Worm (Caenorhabditis elegans): Measurements from ENCODE around the gene T05E12.9.

The T05E12.9 gene

ce11 chrV:17082718-17083117 lies at the start of gene T05E12.9:
TSS of gene T05E12.9 (minus strand) at chrV:17082818.
- TF ChIP-seq W03F9.2 (tag; optimal IDR thresholded peaks at IDR 0.05) (no peak), dao-5 (tag; optimal IDR thresholded peaks at IDR 0.05) (no peak), him-1 (tag; optimal IDR thresholded peaks at IDR 0.05) (no peak)

ce11 chrV:17108310-17108709 lies 25.7 kb upstream of the T05E12.9 start, which contains the start of gene ZK218.11:
TSS of gene ZK218.11 (minus strand) at chrV:17108410.
- TF ChIP-seq W03F9.2 (tag; optimal IDR thresholded peaks at IDR 0.05) (no peak), him-1 (tag; optimal IDR thresholded peaks at IDR 0.05) (no peak), dao-5 (tag; optimal IDR thresholded peaks at IDR 0.05) (no peak)

ce11 chrV:17105483-17105882 lies 22.9 kb upstream of the T05E12.9 start, which contains the start of gene ZK218.7:
TSS of gene ZK218.7 (plus strand) at chrV:17105783.
- TF ChIP-seq dao-5 (tag; optimal IDR thresholded peaks at IDR 0.05): no peak
- TF ChIP-seq W03F9.2 (tag; optimal IDR thresholded peaks at IDR 0.05): no peak
- TF ChIP-seq him-1 (tag; optimal IDR thresholded peaks at IDR 0.05): no peak

DNA sequence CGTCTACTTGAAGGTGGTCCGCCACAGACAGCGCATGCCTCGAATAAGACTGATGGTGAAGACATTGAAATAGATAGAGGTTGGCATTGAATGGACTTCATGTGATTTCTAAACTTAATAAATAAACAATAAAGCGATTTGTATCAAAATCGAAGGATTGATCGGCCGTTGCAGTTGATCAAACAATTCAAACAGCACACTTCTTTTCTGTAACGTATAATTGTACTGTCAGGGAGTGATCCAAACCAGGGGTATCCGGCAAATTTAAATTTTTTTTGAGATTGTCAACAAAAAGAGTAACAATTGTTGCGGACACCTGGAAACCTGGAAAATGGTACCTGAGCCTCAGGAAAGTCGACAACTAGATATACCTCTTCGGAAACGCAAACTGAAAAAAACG lies 21.9 kb upstream of the T05E12.9 start, which contains the start of gene nhr-248:
Gene nhr-248 (minus strand): TSS at position 101 of the 400 bp plus-strand sequence.
- TF ChIP-seq W03F9.2 (tag; optimal IDR thresholded peaks at IDR 0.05) (no peak), him-1 (tag; optimal IDR thresholded peaks at IDR 0.05) (no peak), dao-5 (tag; optimal IDR thresholded peaks at IDR 0.05) (no peak)

ce11 chrV:17100829-17101228 lies 18.2 kb upstream of the T05E12.9 start, which contains the start of gene ZK218.5:
TSS of gene ZK218.5 (plus strand) at chrV:17101129.
- no peak for TF ChIP-seq him-1 (tag; optimal IDR thresholded peaks at IDR 0.05)
- TF ChIP-seq dao-5 (tag; optimal IDR thresholded peaks at IDR 0.05): no peak
- TF ChIP-seq W03F9.2 (tag; optimal IDR thresholded peaks at IDR 0.05): no peak

ce11 chrV:17098669-17099068 lies 16.1 kb upstream of the T05E12.9 start, which contains the start of the genes ZK218.3 and ZK218.4:
TSS of gene ZK218.3 (minus strand) at chrV:17098769.
TSS of gene ZK218.4 (plus strand) at chrV:17098854.
- TF ChIP-seq him-1 (tag; optimal IDR thresholded peaks at IDR 0.05): no peak
- TF ChIP-seq dao-5 (tag; optimal IDR thresholded peaks at IDR 0.05): no peak
- TF ChIP-seq W03F9.2 (tag; optimal IDR thresholded peaks at IDR 0.05): no peak

ce11 chrV:17094568-17094967 lies 11.9 kb upstream of the T05E12.9 start:
- TF ChIP-seq dao-5 (tag; optimal IDR thresholded peaks at IDR 0.05): no peak
- no peak for TF ChIP-seq W03F9.2 (tag; optimal IDR thresholded peaks at IDR 0.05)
- TF ChIP-seq him-1 (tag; optimal IDR thresholded peaks at IDR 0.05): no peak

DNA sequence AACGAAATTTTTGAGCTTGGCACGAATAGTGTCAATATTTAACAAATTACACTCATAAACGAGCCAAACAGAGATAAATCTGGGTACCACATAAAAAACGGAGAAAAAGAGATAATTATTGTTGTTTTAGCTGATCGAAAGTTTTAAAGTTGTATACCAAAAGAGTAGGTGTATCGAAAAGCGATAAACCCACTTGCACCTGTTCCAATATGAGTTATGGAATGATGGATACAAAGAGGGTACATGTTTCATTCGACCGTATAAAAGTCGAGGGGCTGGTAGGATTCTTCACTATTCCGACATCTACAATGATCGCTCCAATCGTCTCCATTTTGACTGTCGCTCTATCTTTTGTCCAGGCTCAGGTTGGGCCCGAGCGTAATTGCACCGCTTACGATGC lies 9.6 kb upstream of the T05E12.9 start, which contains the start of gene ZK218.1:
Gene ZK218.1 (plus strand): TSS at position 301 of the 400 bp plus-strand sequence.
- no peak for TF ChIP-seq him-1 (tag; optimal IDR thresholded peaks at IDR 0.05)

- TF ChIP-seq him-1 (tag; optimal IDR thresholded peaks at IDR 0.05): no peak
- no peak for TF ChIP-seq dao-5 (tag; optimal IDR thresholded peaks at IDR 0.05)
- no peak for TF ChIP-seq W03F9.2 (tag; optimal IDR thresholded peaks at IDR 0.05)
These were observed 7.4 kb upstream of the T05E12.9 start, which contains the start of gene srh-237 for ce11 chrV:17089931-17090429. TSS of gene srh-237 (plus strand) at chrV:17090379.

- TF ChIP-seq W03F9.2 (tag; optimal IDR thresholded peaks at IDR 0.05): no peak
- no peak for TF ChIP-seq dao-5 (tag; optimal IDR thresholded peaks at IDR 0.05)
- TF ChIP-seq him-1 (tag; optimal IDR thresholded peaks at IDR 0.05): no peak
These were observed 6.7 kb upstream of the T05E12.9 start, which contains the start of gene T05E12.6 for ce11 chrV:17089342-17089741. TSS of gene T05E12.6 (minus strand) at chrV:17089442.

ce11 chrV:17079795-17080194 lies 2.8 kb downstream of the T05E12.9 start, which contains the start of gene srw-20:
TSS of gene srw-20 (minus strand) at chrV:17079895.
- TF ChIP-seq W03F9.2 (tag; optimal IDR thresholded peaks at IDR 0.05): no peak
- no peak for TF ChIP-seq him-1 (tag; optimal IDR thresholded peaks at IDR 0.05)
- no peak for TF ChIP-seq dao-5 (tag; optimal IDR thresholded peaks at IDR 0.05)

- TF ChIP-seq dao-5 (tag; optimal IDR thresholded peaks at IDR 0.05) (no peak), W03F9.2 (tag; optimal IDR thresholded peaks at IDR 0.05) (no peak), him-1 (tag; optimal IDR thresholded peaks at IDR 0.05) (no peak)
These were observed 4.7 kb downstream of the T05E12.9 start, which contains the start of gene T05E12.3 for ce11 chrV:17077889-17078288. TSS of gene T05E12.3 (minus strand) at chrV:17077989.

ce11 chrV:17075900-17076299 lies 6.7 kb downstream of the T05E12.9 start, which contains the start of gene str-125:
TSS of gene str-125 (minus strand) at chrV:17076000.
- no peak for TF ChIP-seq dao-5 (tag; optimal IDR thresholded peaks at IDR 0.05)
- no peak for TF ChIP-seq W03F9.2 (tag; optimal IDR thresholded peaks at IDR 0.05)
- no peak for TF ChIP-seq him-1 (tag; optimal IDR thresholded peaks at IDR 0.05)

DNA sequence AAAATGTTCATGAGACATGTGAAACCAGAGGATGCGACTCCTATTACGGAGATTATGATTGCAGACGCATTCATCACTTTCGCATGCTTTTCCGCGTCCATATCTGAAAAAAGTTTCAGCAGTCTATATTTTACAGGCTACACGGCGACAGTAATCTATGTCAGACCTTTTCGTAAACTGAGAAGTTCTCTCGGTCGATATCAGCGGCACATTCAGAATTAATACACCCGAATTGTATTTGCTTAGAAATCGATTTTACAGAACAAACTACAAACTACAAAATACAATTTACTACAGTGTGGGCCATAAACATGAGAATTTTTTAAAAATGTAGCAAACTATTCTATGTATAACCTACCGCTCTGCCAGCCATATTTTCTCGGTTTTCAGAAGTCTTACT lies 11.0 kb downstream of the T05E12.9 start, which contains the start of gene srbc-14:
Gene srbc-14 (minus strand): TSS at position 101 of the 400 bp plus-strand sequence.
- TF ChIP-seq him-1 (tag; optimal IDR thresholded peaks at IDR 0.05) (no peak), W03F9.2 (tag; optimal IDR thresholded peaks at IDR 0.05) (no peak), dao-5 (tag; optimal IDR thresholded peaks at IDR 0.05) (no peak)

All from whole organism, L4/young adult.